Fruit fly (Drosophila melanogaster) whole organism, embryonic: Measurements from ENCODE around the gene uif.
A peak's percentile ranks its signal among the peaks of the same experiment; 100 is the strongest.

ENCODE experiments used
- Abd-B ChIP-seq: fragments of 200-800 bp; sonication (Bioruptor generic); optimal IDR thresholded peaks from 2 replicates; lab custom pipeline; 2018; ENCODE audit warnings: missing biosample characterization, mild to moderate bottlenecking, missing genetic modification characterization, moderate library complexity
- CG10565 ChIP-seq: fragments of 200-800 bp; sonication (Bioruptor generic); optimal IDR thresholded peaks from 3 replicates; lab custom pipeline; 2016; ENCODE audit warnings: missing biosample characterization, mild to moderate bottlenecking, missing genetic modification characterization
- CG12391 ChIP-seq: fragments of 200-800 bp; sonication (Bioruptor generic); optimal IDR thresholded peaks from 3 replicates; lab custom pipeline; 2018; ENCODE audit warnings: missing biosample characterization, mild to moderate bottlenecking, missing genetic modification characterization, moderate library complexity
- CG12659 ChIP-seq: fragments of 200-800 bp; sonication (Bioruptor generic); optimal IDR thresholded peaks from 3 replicates; lab custom pipeline; 2017; ENCODE audit warnings: mild to moderate bottlenecking, missing biosample characterization, missing genetic modification reagents, missing genetic modification characterization
- CG14014 ChIP-seq: fragments of 200-800 bp; sonication (Bioruptor generic); IDR thresholded peaks from 2 replicates; pipeline ENCODE4 v1.3.6; 2022; ENCODE audit warnings: missing biosample characterization, missing genetic modification characterization
- CG14667 ChIP-seq: fragments of 200-800 bp; sonication (Bioruptor generic); IDR thresholded peaks from 2 replicates; pipeline ENCODE4 v1.3.6; 2022; ENCODE audit warnings: missing biosample characterization, missing genetic modification characterization
- CG15011 ChIP-seq: fragments of 200-800 bp; sonication (Bioruptor generic); optimal IDR thresholded peaks from 3 replicates; lab custom pipeline; 2018; ENCODE audit warnings: missing biosample characterization, mild to moderate bottlenecking, missing genetic modification characterization
- CG15073 ChIP-seq: fragments of 200-800 bp; sonication (Bioruptor generic); optimal IDR thresholded peaks from 2 replicates; lab custom pipeline; 2016; ENCODE audit warnings: missing biosample characterization, missing genetic modification characterization
- CG17328 ChIP-seq: fragments of 200-800 bp; sonication (Bioruptor generic); IDR thresholded peaks from 2 replicates; pipeline ENCODE4 v1.3.6; 2022; ENCODE audit warnings: missing biosample characterization, missing genetic modification characterization
- CG2120 ChIP-seq: fragments of 200-800 bp; sonication (Bioruptor generic); optimal IDR thresholded peaks from 3 replicates; lab custom pipeline; 2016; ENCODE audit warnings: missing biosample characterization, missing genetic modification characterization
- CG2678 ChIP-seq: fragments of 200-800 bp; sonication (Bioruptor generic); optimal IDR thresholded peaks from 3 replicates; lab custom pipeline; 2019; ENCODE audit warnings: missing biosample characterization, mild to moderate bottlenecking, missing genetic modification characterization, moderate library complexity
- CG30403 ChIP-seq: fragments of 200-800 bp; sonication (Bioruptor generic); optimal IDR thresholded peaks from 3 replicates; lab custom pipeline; 2016; ENCODE audit warnings: missing biosample characterization, missing genetic modification characterization
- CG3838 ChIP-seq: fragments of 200-800 bp; sonication (Bioruptor generic); optimal IDR thresholded peaks from 3 replicates; lab custom pipeline; 2016; ENCODE audit warnings: missing biosample characterization, missing genetic modification characterization
- CG5180 ChIP-seq: fragments of 200-800 bp; sonication (Bioruptor generic); optimal IDR thresholded peaks from 3 replicates; lab custom pipeline; 2017; ENCODE audit warnings: missing biosample characterization, missing genetic modification characterization, mild to moderate bottlenecking, moderate library complexity, missing genetic modification reagents
- CG6654 ChIP-seq: fragments of 200-800 bp; sonication (Bioruptor generic); optimal IDR thresholded peaks from 2 replicates; lab custom pipeline; 2017; ENCODE audit warnings: missing biosample characterization, mild to moderate bottlenecking, missing genetic modification characterization
- CG6813 ChIP-seq: fragments of 200-800 bp; sonication (Bioruptor generic); optimal IDR thresholded peaks from 2 replicates; lab custom pipeline; 2017; ENCODE audit warnings: missing biosample characterization, missing genetic modification characterization, mild to moderate bottlenecking, moderate library complexity, missing genetic modification reagents
- CG7357 ChIP-seq: fragments of 200-800 bp; sonication (Bioruptor generic); IDR thresholded peaks from 3 replicates; pipeline ENCODE4 v1.3.6; 2022; ENCODE audit warnings: missing biosample characterization, missing genetic modification characterization
- CG8924 ChIP-seq: fragments of 200-800 bp; optimal IDR thresholded peaks from 3 replicates; lab custom pipeline; 2019; ENCODE audit warnings: missing biosample characterization, mild to moderate bottlenecking, missing genetic modification characterization, moderate library complexity
- Chrac-16 ChIP-seq: fragments of 200-800 bp; sonication (Bioruptor generic); optimal IDR thresholded peaks from 3 replicates; lab custom pipeline; 2016; ENCODE audit warnings: missing biosample characterization, missing genetic modification characterization
- Dad ChIP-seq: fragments of 200-800 bp; sonication (Bioruptor generic); optimal IDR thresholded peaks from 3 replicates; lab custom pipeline; 2016; ENCODE audit warnings: missing biosample characterization, missing genetic modification characterization
- Dfd ChIP-seq, 2 experiments: fragments of >200 bp; optimal IDR thresholded peaks; 2 replicates each; lab custom pipeline; 2017; ENCODE audit warnings: missing biosample characterization in 2 of 2, missing genetic modification characterization in 2 of 2
- Fer3 ChIP-seq: fragments of 200-800 bp; sonication (Bioruptor generic); optimal IDR thresholded peaks from 2 replicates; lab custom pipeline; 2018; ENCODE audit warnings: missing biosample characterization, mild to moderate bottlenecking, missing genetic modification characterization, moderate library complexity
- HLH3B ChIP-seq: fragments of 200-800 bp; sonication (Bioruptor generic); IDR thresholded peaks from 2 replicates; pipeline ENCODE4 v1.3.6; 2022; ENCODE audit warnings: missing biosample characterization, missing genetic modification characterization
- HLHmδ ChIP-seq: fragments of 200-800 bp; sonication (Bioruptor generic); optimal IDR thresholded peaks from 2 replicates; lab custom pipeline; 2018; ENCODE audit warnings: missing biosample characterization, mild to moderate bottlenecking, missing genetic modification characterization, moderate library complexity
- Nf-YC ChIP-seq: fragments of 200-800 bp; optimal IDR thresholded peaks from 3 replicates; lab custom pipeline; 2019; ENCODE audit warnings: missing biosample characterization, mild to moderate bottlenecking, missing genetic modification characterization, moderate library complexity
- Ptx1 ChIP-seq: fragments of 200-800 bp; sonication (Bioruptor generic); IDR thresholded peaks from 2 replicates; pipeline ENCODE4 v1.3.6; 2022; ENCODE audit warnings: missing biosample characterization, missing genetic modification characterization
- Sox100B ChIP-seq: fragments of 200-800 bp; sonication (Bioruptor generic); optimal IDR thresholded peaks from 3 replicates; lab custom pipeline; 2018; ENCODE audit warnings: missing biosample characterization, mild to moderate bottlenecking, missing genetic modification characterization
- Sox102F ChIP-seq: fragments of 200-800 bp; sonication (Bioruptor generic); optimal IDR thresholded peaks from 2 replicates; lab custom pipeline; 2018; ENCODE audit warnings: missing biosample characterization, mild to moderate bottlenecking, missing genetic modification characterization, moderate library complexity
- Taf1 ChIP-seq: fragments of 200-800 bp; sonication (Bioruptor generic); IDR thresholded peaks from 2 replicates; pipeline ENCODE4 v1.3.6; 2022; ENCODE audit warnings: missing biosample characterization, missing genetic modification characterization
- YL-1 ChIP-seq: fragments of 200-800 bp; sonication (Bioruptor generic); optimal IDR thresholded peaks from 3 replicates; lab custom pipeline; 2017; ENCODE audit warnings: missing biosample characterization, mild to moderate bottlenecking, missing genetic modification characterization
- aop ChIP-seq: fragments of 200-800 bp; sonication (Bioruptor generic); IDR thresholded peaks from 2 replicates; pipeline ENCODE4 v1.3.6; 2022; ENCODE audit warnings: missing biosample characterization, missing genetic modification characterization
- bowl ChIP-seq: fragments of 200-800 bp; sonication (Bioruptor generic); IDR thresholded peaks from 2 replicates; pipeline ENCODE4 v1.3.6; 2022; ENCODE audit warnings: missing biosample characterization, missing genetic modification characterization
- chinmo ChIP-seq: fragments of 200-800 bp; sonication (Bioruptor generic); IDR thresholded peaks from 4 replicates; pipeline ENCODE4 v1.3.6; 2022; ENCODE audit warnings: missing biosample characterization, missing genetic modification characterization; ENCODE audit not compliant: partially characterized antibody
- corto ChIP-seq: fragments of 200-800 bp; sonication (Bioruptor generic); optimal IDR thresholded peaks from 2 replicates; lab custom pipeline; 2016; ENCODE audit warnings: missing biosample characterization, mild to moderate bottlenecking, missing genetic modification characterization, moderate library complexity
- dati ChIP-seq: fragments of 200-800 bp; sonication (Bioruptor generic); IDR thresholded peaks from 2 replicates; pipeline ENCODE4 v1.3.6; 2022; ENCODE audit warnings: missing biosample characterization, missing genetic modification characterization
- dysf ChIP-seq: fragments of 200-800 bp; sonication (Bioruptor generic); IDR thresholded peaks from 3 replicates; pipeline ENCODE4 v1.3.6; 2022; ENCODE audit warnings: missing biosample characterization, missing genetic modification characterization
- gcm ChIP-seq: fragments of 200-800 bp; sonication (Bioruptor generic); optimal IDR thresholded peaks from 2 replicates; lab custom pipeline; 2019; ENCODE audit warnings: missing biosample characterization, mild to moderate bottlenecking, missing genetic modification characterization, moderate library complexity
- jigr1 ChIP-seq: fragments of 200-800 bp; sonication (Bioruptor generic); IDR thresholded peaks from 3 replicates; pipeline ENCODE4 v1.3.6; 2022; ENCODE audit warnings: missing biosample characterization, missing genetic modification characterization
- lab ChIP-seq: fragments of 200-800 bp; sonication (Bioruptor generic); optimal IDR thresholded peaks from 3 replicates; lab custom pipeline; 2017; ENCODE audit warnings: missing biosample characterization, missing genetic modification characterization, mild to moderate bottlenecking, moderate library complexity, missing genetic modification reagents
- lilli ChIP-seq: fragments of 200-800 bp; sonication (Bioruptor generic); optimal IDR thresholded peaks from 3 replicates; lab custom pipeline; 2016; ENCODE audit warnings: missing biosample characterization, missing genetic modification characterization
- luna ChIP-seq: fragments of 200-800 bp; sonication (Bioruptor generic); optimal IDR thresholded peaks from 2 replicates; lab custom pipeline; 2016; ENCODE audit warnings: missing biosample characterization, missing genetic modification characterization
- nerfin-2 ChIP-seq: fragments of 200-800 bp; sonication (Bioruptor generic); IDR thresholded peaks from 2 replicates; pipeline ENCODE4 v1.3.6; 2022; ENCODE audit warnings: missing biosample characterization, missing genetic modification characterization; ENCODE audit not compliant: partially characterized antibody
- phol ChIP-seq: fragments of 200-800 bp; sonication (Bioruptor generic); optimal IDR thresholded peaks from 3 replicates; lab custom pipeline; 2018; ENCODE audit warnings: missing biosample characterization, mild to moderate bottlenecking, missing genetic modification characterization, moderate library complexity
- pros ChIP-seq: fragments of 200-800 bp; sonication (Bioruptor generic); optimal IDR thresholded peaks from 3 replicates; lab custom pipeline; 2019; ENCODE audit warnings: missing biosample characterization, mild to moderate bottlenecking, missing genetic modification characterization, moderate library complexity
- schlank ChIP-seq: fragments of 200-800 bp; sonication (Bioruptor generic); optimal IDR thresholded peaks from 2 replicates; lab custom pipeline; 2018; ENCODE audit warnings: missing biosample characterization, mild to moderate bottlenecking, missing genetic modification characterization
- sens ChIP-seq: fragments of 200-800 bp; sonication (Bioruptor generic); peaks from one replicate; lab custom pipeline; 2016; ENCODE audit warnings: missing biosample characterization, missing genetic modification characterization
- slp2 ChIP-seq: fragments of 200-800 bp; sonication (Bioruptor generic); optimal IDR thresholded peaks from 2 replicates; lab custom pipeline; 2016; ENCODE audit warnings: missing biosample characterization, missing genetic modification characterization
- sug ChIP-seq: fragments of 200-800 bp; optimal IDR thresholded peaks from 2 replicates; lab custom pipeline; 2019; ENCODE audit warnings: missing biosample characterization, mild to moderate bottlenecking, missing genetic modification characterization, moderate library complexity
- wdn ChIP-seq: fragments of 200-800 bp; sonication (Bioruptor generic); IDR thresholded peaks from 2 replicates; pipeline ENCODE4 v1.3.6; 2022; ENCODE audit warnings: missing biosample characterization, missing genetic modification characterization
- zen ChIP-seq: fragments of 200-800 bp; sonication (Bioruptor generic); optimal IDR thresholded peaks from 3 replicates; lab custom pipeline; 2018; ENCODE audit warnings: missing biosample characterization, mild to moderate bottlenecking, missing genetic modification characterization, moderate library complexity

uif gene

dm6 chr2L:6968013-6968517 is 42.1 kb downstream of the uif start (continued):
- TF ChIP-seq CG8924 (tag; lab: Kevin White, UChicago): peak; percentile 30
- TF ChIP-seq sug: no peak
- peak; percentile 48; the same call in 1 of the 3 replicates for TF ChIP-seq dysf (GFP tag; lab: Robert Waterston, UW)
- TF ChIP-seq sens (GFP tag; lab: Kevin White, UChicago): peak; percentile 92
- no peak for TF ChIP-seq zen (tag; lab: Kevin White, UChicago)
- TF ChIP-seq jigr1 (GFP tag; lab: Robert Waterston, UW): no peak
- TF ChIP-seq CG12659 (GFP tag; lab: Kevin White, UChicago): peak; percentile 24
- TF ChIP-seq Chrac-16 (GFP tag; lab: Kevin White, UChicago): peak; percentile 22
- peak; percentile 55 for TF ChIP-seq phol (tag; lab: Kevin White, UChicago)
- TF ChIP-seq CG30403 (GFP tag; lab: Kevin White, UChicago): peak; percentile 65
- 0 out of 2 replicates have a peak, but pooled peaks have one; percentile 44 for TF ChIP-seq wdn (GFP tag; lab: Robert Waterston, UW)
- no peak for TF ChIP-seq schlank (tag; lab: Kevin White, UChicago)
- TF ChIP-seq corto (GFP tag; lab: Kevin White, UChicago): no peak
- peak; percentile 66; the same call in 1 of the 2 replicates for TF ChIP-seq nerfin-2
- peak; percentile 21; the same call in 1 of the 2 replicates for TF ChIP-seq bowl (GFP tag; lab: Robert Waterston, UW)
- TF ChIP-seq gcm (GFP tag; lab: Kevin White, UChicago): peak; percentile 34
- TF ChIP-seq CG6654 (GFP tag; lab: Kevin White, UChicago): no peak
- no peak for TF ChIP-seq pros (GFP tag; lab: Kevin White, UChicago)
- TF ChIP-seq CG7357 (GFP tag; lab: Robert Waterston, UW): no peak
- TF ChIP-seq CG3838 (GFP tag; lab: Kevin White, UChicago): no peak
- 0 out of 2 replicates have a peak, but pooled peaks have one; percentile 15 for TF ChIP-seq Ptx1 (GFP tag; lab: Robert Waterston, UW)
- no peak for TF ChIP-seq Sox102F (GFP tag; lab: Kevin White, UChicago)
- TF ChIP-seq Dfd (GFP tag; optimal IDR thresholded peaks at IDR 0.05; lab: Kevin White, UChicago): no peak
- no peak for TF ChIP-seq dati
- TF ChIP-seq YL-1 (GFP tag; lab: Kevin White, UChicago): peak; percentile 22
- TF ChIP-seq CG14667 (GFP tag; lab: Robert Waterston, UW): no peak
- TF ChIP-seq aop (GFP tag; lab: Robert Waterston, UW): no peak
- TF ChIP-seq CG2120 (GFP tag; lab: Kevin White, UChicago): peak; percentile 75
- no peak for TF ChIP-seq lab (GFP tag; lab: Kevin White, UChicago)
- no peak for TF ChIP-seq CG15011 (GFP tag; lab: Kevin White, UChicago)
- no peak for TF ChIP-seq CG2678 (tag; lab: Kevin White, UChicago)
- TF ChIP-seq Abd-B: no peak
- TF ChIP-seq CG15073 (GFP tag; lab: Kevin White, UChicago): no peak
- peak; percentile 15 for TF ChIP-seq Nf-YC (tag; lab: Kevin White, UChicago)
- peak; percentile 70 for TF ChIP-seq lilli (GFP tag; lab: Kevin White, UChicago)
- no peak for TF ChIP-seq Taf1
- no peak for TF ChIP-seq Sox100B (GFP tag; lab: Kevin White, UChicago)
- TF ChIP-seq CG5180 (GFP tag; lab: Kevin White, UChicago): no peak
- peak; percentile 29 for TF ChIP-seq Fer3 (tag; lab: Kevin White, UChicago)
- peak; percentile 27; the same call in 1 of the 2 replicates for TF ChIP-seq HLH3B (GFP tag; lab: Robert Waterston, UW)
- TF ChIP-seq HLHmδ (GFP tag; lab: Kevin White, UChicago): no peak
- TF ChIP-seq Dad (GFP tag; lab: Kevin White, UChicago): no peak
- peak; percentile 10 for TF ChIP-seq luna
- TF ChIP-seq chinmo (GFP tag; lab: Robert Waterston, UW): no peak; the same call in 3 of the 4 replicates
- peak; percentile 50 for TF ChIP-seq CG12391 (tag; lab: Kevin White, UChicago)
- no peak for TF ChIP-seq CG10565 (GFP tag; lab: Kevin White, UChicago)
- no peak for TF ChIP-seq slp2 (GFP tag; lab: Kevin White, UChicago)
- TF ChIP-seq CG6813 (GFP tag; lab: Kevin White, UChicago): peak; percentile 6
- peak; percentile 22 for TF ChIP-seq CG14014 (GFP tag; lab: Robert Waterston, UW)
- peak; percentile 51 for TF ChIP-seq CG17328 (GFP tag; lab: Robert Waterston, UW)
